Worm (Caenorhabditis elegans) whole organism, mixed stage, embryonic: ENCODE results near the gene best-5.

ENCODE experiments used
- M03D4.4 ChIP-seq: sonication (generic microtip); optimal IDR thresholded peaks from 2 replicates; lab custom pipeline; 2017; ENCODE audit warnings: mild to moderate bottlenecking, missing genetic modification characterization, missing compliant biosample characterization
- blmp-1 ChIP-seq: fragments of 150-350 bp; optimal IDR thresholded peaks from 2 replicates; lab custom pipeline; 2014; ENCODE audit warnings: missing biosample characterization, missing genetic modification characterization
- mls-2 ChIP-seq: sonication (generic microtip); optimal IDR thresholded peaks from 2 replicates; lab custom pipeline; 2016; ENCODE audit warnings: mild to moderate bottlenecking, missing genetic modification characterization, moderate library complexity, missing compliant biosample characterization
- nhr-12 ChIP-seq: fragments of 150-350 bp; optimal IDR thresholded peaks from 2 replicates; lab custom pipeline; 2014; ENCODE audit warnings: missing biosample characterization, missing genetic modification characterization
- pha-4 ChIP-seq: fragments of 150-350 bp; optimal IDR thresholded peaks from 2 replicates; lab custom pipeline; 2018; ENCODE audit warnings: missing biosample characterization, missing genetic modification reagents, missing genetic modification characterization
- snpc-4 ChIP-seq: fragments of 150-350 bp; optimal IDR thresholded peaks from 2 replicates; lab custom pipeline; 2014; ENCODE audit warnings: missing biosample characterization, missing genetic modification characterization
- unc-39 ChIP-seq: fragments of 150-350 bp; optimal IDR thresholded peaks from 2 replicates; lab custom pipeline; 2014; ENCODE audit warnings: missing biosample characterization, missing genetic modification characterization
- unc-62 ChIP-seq: fragments of 150-350 bp; optimal IDR thresholded peaks from 2 replicates; lab custom pipeline; 2014; ENCODE audit warnings: missing biosample characterization, missing genetic modification reagents, missing genetic modification characterization
- ztf-11 ChIP-seq: fragments of 150-350 bp; optimal IDR thresholded peaks from 2 replicates; lab custom pipeline; 2014; ENCODE audit warnings: missing biosample characterization, missing genetic modification characterization

DNA sequence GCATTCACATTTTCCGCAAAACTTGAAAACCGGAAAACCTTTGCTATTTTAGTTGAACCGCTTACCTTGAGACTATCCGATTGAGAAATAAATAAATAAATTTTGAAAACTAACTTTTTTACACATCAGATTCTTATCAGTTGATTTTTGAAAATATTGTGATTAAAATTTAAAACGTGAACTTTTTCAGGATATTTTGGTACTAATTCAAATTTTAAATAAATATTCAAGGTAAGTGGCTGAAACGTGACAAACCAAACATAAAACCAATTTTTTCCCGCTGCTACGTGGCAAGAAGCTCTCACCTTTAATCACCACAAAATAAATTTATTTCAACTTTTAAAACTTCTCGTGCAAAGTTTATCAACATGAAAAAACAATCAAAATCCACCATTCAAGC, 38.2 kb downstream of the best-5 start, which contains the start of gene C15H7.3:
- TF ChIP-seq nhr-12 (tag; lab: Kevin White, UChicago) (no peak), unc-39 (no peak), mls-2 (tag; lab: Kevin White, UChicago) (no peak), pha-4 (tag; lab: Kevin White, UChicago) (no peak), snpc-4 (tag; lab: Kevin White, UChicago) (no peak), M03D4.4 (no peak), ztf-11 (tag; lab: Kevin White, UChicago) (no peak), unc-62 (no peak), blmp-1 (tag; lab: Kevin White, UChicago) (no peak)
